Worm (Caenorhabditis elegans) whole organism, L4/young adult: ENCODE results near the gene srh-147.
"Not testable (repeated sequence)": the region's sequence is repeated elsewhere in the genome, so short reads cannot be mapped to it uniquely, and the experiment has no call there.

Experiments used
- W03F9.2 ChIP-seq: fragments of 150-350 bp; optimal IDR thresholded peaks from 2 replicates; lab custom pipeline; 2014; ENCODE audit warnings: missing biosample characterization, missing genetic modification characterization
- him-1 ChIP-seq: sonication (generic microtip); optimal IDR thresholded peaks from 2 replicates; lab custom pipeline; 2016; ENCODE audit warnings: missing genotype, missing genetic modification reagents, missing genetic modification characterization, missing compliant biosample characterization

DNA sequence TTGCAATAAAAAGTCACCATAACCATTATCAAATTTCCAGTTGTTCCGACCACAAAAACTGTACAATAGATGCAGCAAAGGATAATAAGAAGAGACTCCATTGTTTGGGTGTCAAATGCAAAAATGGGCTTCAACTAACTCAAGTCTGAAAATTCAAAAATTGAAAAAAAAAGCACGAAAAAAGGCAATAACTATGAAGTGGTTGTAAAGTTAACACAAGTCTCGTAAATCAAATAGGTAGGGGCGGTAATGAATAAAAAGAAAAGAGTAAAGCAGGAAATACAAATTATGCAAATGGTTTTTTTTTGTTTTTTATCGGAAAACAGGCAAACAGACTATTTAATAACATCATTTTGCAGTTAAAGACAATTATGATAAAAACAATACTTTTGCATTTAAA lies 42.7 kb downstream of the srh-147 start, which contains the start of gene srsx-38:
- TF ChIP-seq him-1 (tag; lab: Kevin White, UChicago); W03F9.2: not testable (repeated sequence)
